Worm (Caenorhabditis elegans) whole organism, mixed stage, embryonic: ENCODE measurements around the gene eak-4.

ENCODE experiments used
- M03D4.4 ChIP-seq: sonication (generic microtip); optimal IDR thresholded peaks from 2 replicates; lab custom pipeline; 2017; ENCODE audit warnings: mild to moderate bottlenecking, missing genetic modification characterization, missing compliant biosample characterization
- ceh-39 ChIP-seq: fragments of 150-350 bp; optimal IDR thresholded peaks from 2 replicates; lab custom pipeline; 2014; ENCODE audit warnings: missing biosample characterization, missing genetic modification characterization
- ceh-43 ChIP-seq: fragments of 200-800 bp; sonication (Bioruptor generic); optimal IDR thresholded peaks from 2 replicates; lab custom pipeline; 2018; ENCODE audit warnings: mild to moderate bottlenecking, missing genetic modification characterization, moderate library complexity, missing compliant biosample characterization
- ceh-83 ChIP-seq: fragments of 200-800 bp; sonication (Bioruptor generic); optimal IDR thresholded peaks from 2 replicates; lab custom pipeline; 2018; ENCODE audit warnings: mild to moderate bottlenecking, missing genetic modification characterization, missing compliant biosample characterization
- ces-1 ChIP-seq: fragments of 150-350 bp; optimal IDR thresholded peaks from 2 replicates; lab custom pipeline; 2014; ENCODE audit warnings: missing biosample characterization, missing genetic modification reagents, missing genetic modification characterization
- cnd-1 ChIP-seq: fragments of 200-800 bp; sonication (Bioruptor generic); optimal IDR thresholded peaks from 2 replicates; lab custom pipeline; 2018; ENCODE audit warnings: mild to moderate bottlenecking, missing genetic modification characterization, missing compliant biosample characterization
- drap-1 ChIP-seq: fragments of 200-800 bp; sonication (Bioruptor generic); optimal IDR thresholded peaks from 3 replicates; lab custom pipeline; 2018; ENCODE audit warnings: mild to moderate bottlenecking, missing genetic modification characterization, missing compliant biosample characterization
- elt-1 ChIP-seq: sonication (generic microtip); optimal IDR thresholded peaks from 2 replicates; lab custom pipeline; 2017; ENCODE audit warnings: missing genetic modification characterization, mild to moderate bottlenecking, missing compliant biosample characterization, antibody characterized with exemption, moderate library complexity, borderline replicate concordance; ENCODE audit not compliant: insufficient read depth
- elt-3 ChIP-seq: fragments of 150-350 bp; optimal IDR thresholded peaks from 2 replicates; lab custom pipeline; 2014; ENCODE audit warnings: missing biosample characterization, missing genetic modification characterization
- flh-1 ChIP-seq: fragments of 200-800 bp; sonication (Bioruptor generic); optimal IDR thresholded peaks from 2 replicates; lab custom pipeline; 2018; ENCODE audit warnings: mild to moderate bottlenecking, missing genetic modification characterization, moderate library complexity, missing compliant biosample characterization
- ham-2 ChIP-seq: fragments of 200-800 bp; sonication (Bioruptor generic); optimal IDR thresholded peaks from 2 replicates; lab custom pipeline; 2018; ENCODE audit warnings: mild to moderate bottlenecking, missing genetic modification characterization, missing compliant biosample characterization
- hlh-1 ChIP-seq: fragments of 150-350 bp; optimal IDR thresholded peaks from 2 replicates; lab custom pipeline; 2014; ENCODE audit warnings: missing biosample characterization, missing genetic modification reagents, missing genetic modification characterization
- lin-13 ChIP-seq: fragments of 150-350 bp; optimal IDR thresholded peaks from 2 replicates; lab custom pipeline; 2014; ENCODE audit warnings: missing biosample characterization, missing genetic modification characterization
- lin-32 ChIP-seq: fragments of 200-800 bp; sonication (Bioruptor generic); optimal IDR thresholded peaks from 2 replicates; lab custom pipeline; 2018; ENCODE audit warnings: mild to moderate bottlenecking, missing genetic modification characterization, missing compliant biosample characterization
- lsy-2 ChIP-seq: fragments of 150-350 bp; optimal IDR thresholded peaks from 2 replicates; lab custom pipeline; 2014; ENCODE audit warnings: missing biosample characterization, missing genetic modification characterization
- mab-5 ChIP-seq: fragments of 150-350 bp; optimal IDR thresholded peaks from 2 replicates; lab custom pipeline; 2014; ENCODE audit warnings: missing biosample characterization, missing genetic modification characterization
- mep-1 ChIP-seq: fragments of 150-350 bp; optimal IDR thresholded peaks from 2 replicates; lab custom pipeline; 2017; ENCODE audit warnings: missing biosample characterization, missing genetic modification reagents, missing genetic modification characterization, inconsistent platforms
- mls-2 ChIP-seq: sonication (generic microtip); optimal IDR thresholded peaks from 2 replicates; lab custom pipeline; 2016; ENCODE audit warnings: mild to moderate bottlenecking, missing genetic modification characterization, moderate library complexity, missing compliant biosample characterization
- nhr-12 ChIP-seq: fragments of 150-350 bp; optimal IDR thresholded peaks from 2 replicates; lab custom pipeline; 2014; ENCODE audit warnings: missing biosample characterization, missing genetic modification characterization
- nhr-2 ChIP-seq: fragments of 150-350 bp; optimal IDR thresholded peaks from 2 replicates; lab custom pipeline; 2014; ENCODE audit warnings: missing biosample characterization, missing genetic modification characterization
- nhr-237 ChIP-seq: fragments of 150-350 bp; optimal IDR thresholded peaks from 2 replicates; lab custom pipeline; 2014; ENCODE audit warnings: missing biosample characterization, missing genetic modification characterization
- nhr-28 ChIP-seq: fragments of 150-350 bp; optimal IDR thresholded peaks from 2 replicates; lab custom pipeline; 2014; ENCODE audit warnings: missing biosample characterization, missing genetic modification characterization
- nhr-76 ChIP-seq: sonication (generic microtip); optimal IDR thresholded peaks from 2 replicates; lab custom pipeline; 2017; ENCODE audit warnings: missing biosample characterization, missing genetic modification characterization
- pha-4 ChIP-seq: fragments of 150-350 bp; optimal IDR thresholded peaks from 2 replicates; lab custom pipeline; 2018; ENCODE audit warnings: missing biosample characterization, missing genetic modification reagents, missing genetic modification characterization
- snpc-4 ChIP-seq: fragments of 150-350 bp; optimal IDR thresholded peaks from 2 replicates; lab custom pipeline; 2014; ENCODE audit warnings: missing biosample characterization, missing genetic modification characterization
- sptf-1 ChIP-seq: sonication (generic microtip); optimal IDR thresholded peaks from 2 replicates; lab custom pipeline; 2017; ENCODE audit warnings: mild to moderate bottlenecking, missing genetic modification characterization, moderate library complexity, missing compliant biosample characterization
- tbx-8 ChIP-seq: fragments of 200-800 bp; sonication (Bioruptor generic); optimal IDR thresholded peaks from 2 replicates; lab custom pipeline; 2018; ENCODE audit warnings: mild to moderate bottlenecking, missing genetic modification characterization, moderate library complexity, missing compliant biosample characterization
- unc-120 ChIP-seq: sonication (generic microtip); optimal IDR thresholded peaks from 2 replicates; lab custom pipeline; 2017; ENCODE audit warnings: missing genetic modification characterization, missing compliant biosample characterization; ENCODE audit not compliant: poor library complexity, severe bottlenecking
- unc-39 ChIP-seq: fragments of 150-350 bp; optimal IDR thresholded peaks from 2 replicates; lab custom pipeline; 2014; ENCODE audit warnings: missing biosample characterization, missing genetic modification characterization
- unc-62 ChIP-seq: fragments of 150-350 bp; optimal IDR thresholded peaks from 2 replicates; lab custom pipeline; 2014; ENCODE audit warnings: missing biosample characterization, missing genetic modification reagents, missing genetic modification characterization
- zip-8 ChIP-seq: fragments of 150-350 bp; optimal IDR thresholded peaks from 2 replicates; lab custom pipeline; 2014; ENCODE audit warnings: missing biosample characterization, missing genetic modification characterization
- ztf-11 ChIP-seq: fragments of 150-350 bp; optimal IDR thresholded peaks from 2 replicates; lab custom pipeline; 2014; ENCODE audit warnings: missing biosample characterization, missing genetic modification characterization

The eak-4 gene

DNA sequence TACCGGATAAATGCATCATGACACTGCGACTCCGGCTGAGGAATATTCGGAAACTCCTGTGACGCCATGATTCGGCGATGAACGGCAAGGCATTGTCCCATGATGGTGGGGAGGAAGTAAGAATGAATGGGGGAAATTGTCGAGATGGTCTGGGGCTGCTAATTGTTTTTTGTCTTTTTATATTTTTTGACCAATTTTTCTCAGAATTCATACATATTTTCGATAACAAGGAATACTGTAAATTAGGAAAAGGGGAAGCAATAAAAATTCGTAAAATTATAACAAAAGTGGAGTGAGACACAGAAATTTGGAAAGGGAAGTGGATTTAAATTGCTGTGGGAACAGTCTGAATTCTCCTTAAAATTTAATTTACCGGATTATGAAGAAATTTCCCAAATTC is at the start of gene eak-4:
Gene eak-4, minus strand, starts transcription at position 101 of the 400 bp plus-strand sequence.
- no peak for TF ChIP-seq ceh-83 (GFP tag; lab: Kevin White, UChicago)
- TF ChIP-seq drap-1 (GFP tag; lab: Kevin White, UChicago) = no peak
- TF ChIP-seq ztf-11 (tag; lab: Kevin White, UChicago) = no peak
- TF ChIP-seq nhr-28 (tag; lab: Kevin White, UChicago) = no peak
- TF ChIP-seq tbx-8 (GFP tag; lab: Kevin White, UChicago) = no peak
- TF ChIP-seq pha-4 (tag; lab: Kevin White, UChicago) = no peak
- no peak for TF ChIP-seq sptf-1 (tag; lab: Kevin White, UChicago)
- no peak for TF ChIP-seq nhr-76 (tag; lab: Kevin White, UChicago)
- TF ChIP-seq ceh-43 = no peak
- no peak for TF ChIP-seq zip-8 (tag; lab: Kevin White, UChicago)
- no peak for TF ChIP-seq cnd-1 (tag; lab: Kevin White, UChicago)
- TF ChIP-seq nhr-2 (tag; lab: Kevin White, UChicago) = no peak
- TF ChIP-seq elt-1 (tag; lab: Kevin White, UChicago) = no peak
- TF ChIP-seq hlh-1 (tag; lab: Kevin White, UChicago) = no peak
- no peak for TF ChIP-seq elt-3 (tag; lab: Kevin White, UChicago)

DNA sequence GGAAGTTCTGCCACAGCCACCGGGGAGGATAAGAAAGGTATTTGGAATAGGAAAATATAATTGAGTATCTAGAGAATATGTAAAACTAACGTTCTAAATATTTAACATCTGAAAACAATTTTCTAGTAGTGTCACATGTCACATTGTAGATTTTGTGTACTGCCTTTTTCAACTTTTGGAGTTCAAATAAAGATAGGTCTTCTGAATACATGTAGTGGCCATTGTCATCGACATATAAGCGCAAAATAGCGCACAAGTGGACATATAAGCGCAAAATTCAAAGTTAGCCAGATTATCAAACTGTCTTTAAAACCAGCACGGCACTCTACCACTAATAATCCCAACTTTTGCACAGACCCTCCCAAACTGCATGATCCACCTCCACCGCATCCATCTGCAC is 49.0 kb upstream of the eak-4 start:
- no peak for TF ChIP-seq nhr-237 (tag; lab: Kevin White, UChicago)
- no peak for TF ChIP-seq elt-1 (tag; lab: Kevin White, UChicago)
- no peak for TF ChIP-seq ceh-39 (tag; lab: Kevin White, UChicago)
- TF ChIP-seq unc-39 (tag; lab: Kevin White, UChicago) = no peak
- TF ChIP-seq pha-4 (tag; lab: Kevin White, UChicago) = no peak
- no peak for TF ChIP-seq unc-62
- no peak for TF ChIP-seq lin-13 (tag; lab: Kevin White, UChicago)
- TF ChIP-seq nhr-76 (tag; lab: Kevin White, UChicago) = no peak
- TF ChIP-seq mep-1 = no peak
- no peak for TF ChIP-seq lin-32 (GFP tag; lab: Kevin White, UChicago)
- TF ChIP-seq elt-3 (tag; lab: Kevin White, UChicago) = no peak
- no peak for TF ChIP-seq mab-5 (tag; lab: Kevin White, UChicago)
- TF ChIP-seq zip-8 (tag; lab: Kevin White, UChicago) = no peak
- no peak for TF ChIP-seq ces-1
- TF ChIP-seq ceh-83 (GFP tag; lab: Kevin White, UChicago) = no peak
- TF ChIP-seq mls-2 (tag; lab: Kevin White, UChicago) = no peak
- TF ChIP-seq snpc-4 = no peak
- no peak for TF ChIP-seq M03D4.4 (tag; lab: Kevin White, UChicago)
- no peak for TF ChIP-seq tbx-8 (GFP tag; lab: Kevin White, UChicago)

DNA sequence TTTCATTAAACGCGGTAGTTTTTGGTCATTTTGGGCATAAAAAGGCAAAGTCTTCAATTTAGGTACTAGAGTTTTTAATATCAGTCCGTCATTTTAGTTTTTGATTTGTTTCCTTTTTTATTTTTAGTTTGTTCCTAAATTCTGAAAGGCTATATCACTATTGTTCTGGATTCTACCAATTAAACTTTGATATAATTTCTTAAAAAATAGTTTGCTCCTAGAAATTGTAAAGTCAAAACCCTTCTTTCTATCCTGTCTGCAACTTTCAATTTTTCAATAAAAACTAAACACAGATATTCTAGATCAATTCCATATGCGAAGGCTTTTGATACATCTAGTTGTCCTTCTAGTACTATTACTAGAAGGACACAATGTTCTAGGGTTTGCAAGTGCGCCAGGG is 47.8 kb upstream of the eak-4 start, which contains the start of gene K08E7.5:
Gene K08E7.5, plus strand, starts transcription at position 301 of the 400 bp plus-strand sequence.
- TF ChIP-seq M03D4.4 (tag; lab: Kevin White, UChicago) = no peak
- no peak for TF ChIP-seq nhr-28 (tag; lab: Kevin White, UChicago)
- no peak for TF ChIP-seq mls-2 (tag; lab: Kevin White, UChicago)
- no peak for TF ChIP-seq unc-39 (tag; lab: Kevin White, UChicago)
- TF ChIP-seq pha-4 (tag; lab: Kevin White, UChicago) = no peak
- TF ChIP-seq nhr-12 = no peak
- TF ChIP-seq ceh-43 = no peak
- no peak for TF ChIP-seq ham-2 (GFP tag; lab: Kevin White, UChicago)
- no peak for TF ChIP-seq snpc-4
- no peak for TF ChIP-seq unc-62
- no peak for TF ChIP-seq nhr-237 (tag; lab: Kevin White, UChicago)
- no peak for TF ChIP-seq flh-1

DNA sequence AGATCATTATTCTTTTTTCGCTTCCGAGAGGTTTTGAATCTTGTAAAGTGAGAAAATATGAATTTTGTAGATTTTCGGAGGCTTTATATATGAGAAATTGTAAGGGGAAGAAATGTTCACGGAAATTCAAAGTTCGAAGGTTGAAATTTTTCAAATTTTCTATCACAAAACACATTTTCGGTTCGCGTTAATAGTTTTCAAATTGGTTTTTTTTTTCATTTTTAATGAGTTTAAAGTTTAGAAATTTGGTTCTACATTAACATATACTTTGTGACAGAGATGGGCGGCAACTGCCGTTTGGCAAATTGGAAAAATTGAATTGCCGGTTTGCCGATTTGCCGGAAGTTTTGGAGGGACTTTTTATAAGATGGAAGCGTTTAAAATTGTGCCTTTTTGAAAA is 45.7 kb upstream of the eak-4 start, which contains the start of gene K08E7.4:
Gene K08E7.4, minus strand, starts transcription at position 101 of the 400 bp plus-strand sequence.
- no peak for TF ChIP-seq elt-3 (tag; lab: Kevin White, UChicago)
- TF ChIP-seq ceh-83 (GFP tag; lab: Kevin White, UChicago) = no peak
- TF ChIP-seq hlh-1 (tag; lab: Kevin White, UChicago) = no peak
- no peak for TF ChIP-seq mep-1
- TF ChIP-seq, all 35 proteins: peak for 0

DNA sequence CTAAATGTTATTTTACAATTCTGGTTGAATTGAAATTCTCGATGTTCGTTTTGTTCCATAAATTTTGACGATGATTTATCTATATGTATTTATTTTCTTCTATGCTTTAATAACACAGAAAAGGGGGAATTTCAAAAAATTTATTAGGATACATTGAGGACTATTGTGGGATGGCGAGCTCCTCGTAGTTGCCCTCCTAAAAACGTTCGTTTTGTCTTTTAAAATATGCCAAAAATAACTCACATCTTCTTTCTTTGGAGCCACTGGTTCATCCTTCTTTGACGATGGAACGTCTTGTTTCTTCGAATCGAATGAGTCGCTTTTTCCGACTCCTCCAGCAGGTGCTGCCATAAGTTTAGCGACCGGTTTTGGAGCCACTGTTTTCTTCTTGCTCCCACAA is 45.2 kb upstream of the eak-4 start:
- TF ChIP-seq drap-1 (GFP tag; lab: Kevin White, UChicago) (no peak), pha-4 (tag; lab: Kevin White, UChicago) (no peak), elt-3 (tag; lab: Kevin White, UChicago) (no peak), ces-1 (no peak), lsy-2 (no peak), lin-13 (tag; lab: Kevin White, UChicago) (no peak), unc-120 (tag; lab: Kevin White, UChicago) (no peak), unc-39 (tag; lab: Kevin White, UChicago) (no peak), mls-2 (tag; lab: Kevin White, UChicago) (no peak), nhr-12 (no peak), mep-1 (no peak), zip-8 (tag; lab: Kevin White, UChicago) (no peak), mab-5 (tag; lab: Kevin White, UChicago) (no peak), lin-32 (GFP tag; lab: Kevin White, UChicago) (no peak), snpc-4 (no peak), ham-2 (GFP tag; lab: Kevin White, UChicago) (no peak), M03D4.4 (tag; lab: Kevin White, UChicago) (no peak), nhr-2 (tag; lab: Kevin White, UChicago) (no peak), cnd-1 (tag; lab: Kevin White, UChicago) (no peak), sptf-1 (tag; lab: Kevin White, UChicago) (no peak)
